Fruit fly (Drosophila melanogaster) whole organism: ENCODE data around the gene CG17698.
"Not testable (repeated sequence)": the region's sequence is repeated elsewhere in the genome, so short reads cannot be mapped to it uniquely, and the experiment has no call there.

ENCODE experiments used
- CG8478 ChIP-seq: fragments of >200 bp; optimal IDR thresholded peaks from 2 replicates; lab custom pipeline; 2018; ENCODE audit warnings: inconsistent platforms
- Dll ChIP-seq: fragments of >200 bp; optimal IDR thresholded peaks from 2 replicates; lab custom pipeline; 2017
- EcR ChIP-seq, 2 experiments: fragments of >200 bp; optimal IDR thresholded peaks; 2 replicates each; lab custom pipeline; 2017; ENCODE audit warnings: missing biosample characterization in 2 of 2, missing genetic modification characterization in 2 of 2, missing genetic modification reagents in 2 of 2
- pan ChIP-seq: fragments of >200 bp; optimal IDR thresholded peaks from 2 replicates; lab custom pipeline; 2017
- psq ChIP-seq: fragments of >200 bp; optimal IDR thresholded peaks from 2 replicates; lab custom pipeline; 2017
- usp ChIP-seq: fragments of >200 bp; optimal IDR thresholded peaks from 2 replicates; lab custom pipeline; 2017; ENCODE audit warnings: missing biosample characterization, missing genetic modification characterization, mixed read lengths

The CG17698 gene

DNA sequence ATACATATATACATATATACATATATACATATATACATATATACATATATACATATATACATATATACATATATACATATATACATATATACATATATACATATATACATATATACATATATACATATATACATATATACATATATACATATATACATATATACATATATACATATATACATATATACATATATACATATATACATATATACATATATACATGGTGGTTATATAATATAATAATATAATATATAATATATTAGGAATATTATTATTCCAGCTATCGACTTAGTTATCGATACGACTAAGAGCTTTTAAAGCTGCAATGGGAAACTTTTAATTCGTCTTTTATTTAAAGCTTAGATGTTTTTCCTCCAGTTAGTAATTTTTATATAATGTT is at the start of gene CG17698:
TSS of gene CG17698 (plus strand) at position 301 of the 400 bp plus-strand sequence.
- TF ChIP-seq Dll (lab: Kevin White, UChicago); CG8478; usp (GFP tag; lab: Kevin White, UChicago): not testable (repeated sequence)

dm6 chr3L:23689807-23690206 is 48.0 kb upstream of the CG17698 start:
- TF ChIP-seq EcR (GFP tag; optimal IDR thresholded peaks at IDR 0.05; lab: Kevin White, UChicago) (no peak), usp (GFP tag; lab: Kevin White, UChicago) (no peak), psq (no peak), Dll (lab: Kevin White, UChicago) (no peak), pan (lab: Kevin White, UChicago) (no peak), CG8478 (no peak)

dm6 chr3L:23714772-23715171 is 23.0 kb upstream of the CG17698 start, which contains the start of gene Spf30:
Gene Spf30, plus strand, starts transcription at chr3L:23715023.
- TF ChIP-seq EcR (GFP tag; optimal IDR thresholded peaks at IDR 0.05; lab: Kevin White, UChicago) = no peak
- TF ChIP-seq pan (lab: Kevin White, UChicago) = no peak
- TF ChIP-seq usp (GFP tag; lab: Kevin White, UChicago) = no peak
- TF ChIP-seq CG8478 = no peak
- TF ChIP-seq Dll (lab: Kevin White, UChicago) = no peak

dm6 chr3L:23726261-23726879 is 11.4 kb upstream of the CG17698 start, which contains the start of gene CG40298:
Gene CG40298, plus strand, starts transcription at chr3L:23726829.
- TF ChIP-seq Dll (lab: Kevin White, UChicago) (no peak), pan (lab: Kevin White, UChicago) (no peak)

DNA sequence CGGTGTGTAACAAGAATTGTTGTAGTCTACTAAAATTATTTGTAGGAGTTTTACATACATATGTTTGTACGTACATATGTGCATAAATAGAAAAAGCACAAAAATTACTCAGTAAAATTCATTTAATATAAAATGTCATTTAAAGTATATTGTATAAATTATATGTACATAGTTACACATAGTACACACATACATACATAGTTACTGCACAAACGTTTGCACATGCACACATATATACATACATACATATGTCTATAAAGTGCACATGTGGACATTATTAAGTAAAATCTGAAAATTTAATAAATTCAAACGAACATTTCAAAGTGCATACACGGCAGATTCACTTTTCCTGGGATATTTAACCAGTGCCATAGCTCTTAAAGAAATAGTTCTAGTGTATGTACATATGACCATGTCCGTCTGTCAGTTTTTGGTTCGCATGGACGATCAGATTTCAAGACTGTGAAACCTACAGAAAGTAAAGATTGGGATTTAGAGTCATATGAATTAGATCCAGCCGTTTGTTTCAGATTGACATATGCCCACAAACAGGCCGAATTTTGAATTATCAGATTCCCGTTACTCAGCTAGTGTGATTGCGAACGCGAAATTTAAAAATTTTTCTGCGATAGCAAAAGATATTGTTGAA is 547 bp downstream of the CG17698 start:
- TF ChIP-seq pan (lab: Kevin White, UChicago) = no peak
- no peak for TF ChIP-seq usp (GFP tag; lab: Kevin White, UChicago)
- TF ChIP-seq psq = no peak
- no peak for TF ChIP-seq EcR (GFP tag; optimal IDR thresholded peaks at IDR 0.05; lab: Kevin White, UChicago)
- TF ChIP-seq Dll (lab: Kevin White, UChicago) = no peak
- no peak for TF ChIP-seq CG8478

- TF ChIP-seq psq (no peak), pan (lab: Kevin White, UChicago) (no peak), Dll (lab: Kevin White, UChicago) (no peak), CG8478 (no peak), usp (GFP tag; lab: Kevin White, UChicago) (no peak), EcR (GFP tag; optimal IDR thresholded peaks at IDR 0.05; lab: Kevin White, UChicago) (no peak)
These were observed 46.2 kb downstream of the CG17698 start, which contains the start of gene CG43968 for dm6 chr3L:23783931-23784330. Gene CG43968, plus strand, starts transcription at chr3L:23784231.
